Worm (Caenorhabditis elegans) whole organism, L1 larva: ENCODE results near the gene R10E4.1.

Experiments
- C04F5.9 ChIP-seq: sonication (generic microtip); optimal IDR thresholded peaks from 2 replicates; lab custom pipeline; 2016; ENCODE audit warnings: missing genetic modification characterization, missing compliant biosample characterization
- F16B12.6 ChIP-seq: fragments of 150-350 bp; optimal IDR thresholded peaks from 2 replicates; lab custom pipeline; 2014; ENCODE audit warnings: missing biosample characterization, missing genetic modification characterization
- Y116A8C.19 ChIP-seq: sonication (generic microtip); optimal IDR thresholded peaks from 2 replicates; lab custom pipeline; 2016; ENCODE audit warnings: missing compliant biosample characterization, missing genetic modification characterization, borderline replicate concordance
- aha-1 ChIP-seq: fragments of 150-350 bp; optimal IDR thresholded peaks from 2 replicates; lab custom pipeline; 2014; ENCODE audit warnings: missing biosample characterization, missing genetic modification characterization
- alr-1 ChIP-seq: fragments of 200-800 bp; sonication (Bioruptor generic); optimal IDR thresholded peaks from 2 replicates; lab custom pipeline; 2018; ENCODE audit warnings: borderline replicate concordance, mild to moderate bottlenecking, missing genetic modification characterization, missing compliant biosample characterization
- aly-2 ChIP-seq: fragments of 150-350 bp; optimal IDR thresholded peaks from 2 replicates; lab custom pipeline; 2014; ENCODE audit warnings: missing biosample characterization, missing genetic modification characterization
- blmp-1 ChIP-seq: fragments of 150-350 bp; optimal IDR thresholded peaks from 2 replicates; lab custom pipeline; 2014; ENCODE audit warnings: missing biosample characterization, missing genetic modification characterization
- ceh-63 ChIP-seq: fragments of 200-800 bp; sonication (Bioruptor generic); optimal IDR thresholded peaks from 2 replicates; lab custom pipeline; 2018; ENCODE audit warnings: mild to moderate bottlenecking, missing genetic modification characterization, missing compliant biosample characterization
- ceh-82 ChIP-seq, 3 experiments: fragments of 150-350 bp in 1 of 3; sonication (generic microtip) in 2 of 3; optimal IDR thresholded peaks; 2 replicates each; lab custom pipeline; 2014 to 2017; ENCODE audit warnings: missing biosample characterization in 3 of 3, missing genetic modification characterization in 3 of 3
- ceh-88 ChIP-seq: fragments of 200-800 bp; sonication (Bioruptor generic); IDR thresholded peaks from 2 replicates; pipeline ENCODE4 v1.3.6; 2022; ENCODE audit warnings: missing genetic modification characterization, missing compliant biosample characterization
- egl-13 ChIP-seq: sonication (generic microtip); optimal IDR thresholded peaks from 2 replicates; lab custom pipeline; 2016; ENCODE audit warnings: missing genotype, missing genetic modification reagents, missing genetic modification characterization, missing compliant biosample characterization
- elt-2 ChIP-seq: sonication (generic microtip); optimal IDR thresholded peaks from 2 replicates; lab custom pipeline; 2016; ENCODE audit warnings: missing genetic modification characterization, mild to moderate bottlenecking, inconsistent platforms, missing compliant biosample characterization, missing genetic modification reagents
- ets-5 ChIP-seq: fragments of 200-800 bp; sonication (Bioruptor generic); IDR thresholded peaks from 2 replicates; pipeline ENCODE4 v1.3.6; 2022; ENCODE audit warnings: missing genetic modification characterization, missing compliant biosample characterization
- fkh-10 ChIP-seq: sonication (generic microtip); optimal IDR thresholded peaks from 2 replicates; lab custom pipeline; 2017; ENCODE audit warnings: missing biosample characterization, missing genetic modification reagents, missing genetic modification characterization
- fkh-4 ChIP-seq: sonication (generic microtip); optimal IDR thresholded peaks from 2 replicates; lab custom pipeline; 2016; ENCODE audit warnings: missing compliant biosample characterization, missing genetic modification characterization, borderline replicate concordance
- fkh-8 ChIP-seq: sonication (generic microtip); optimal IDR thresholded peaks from 2 replicates; lab custom pipeline; 2016; ENCODE audit warnings: mild to moderate bottlenecking, missing genetic modification characterization, missing compliant biosample characterization
- fos-1 ChIP-seq: fragments of 150-350 bp; optimal IDR thresholded peaks from 2 replicates; lab custom pipeline; 2014; ENCODE audit warnings: missing biosample characterization, missing genetic modification characterization
- hlh-4 ChIP-seq: sonication (generic microtip); optimal IDR thresholded peaks from 2 replicates; lab custom pipeline; 2016; ENCODE audit warnings: mild to moderate bottlenecking, missing genetic modification characterization, missing compliant biosample characterization
- hpl-2 ChIP-seq: fragments of 150-350 bp; optimal IDR thresholded peaks from 2 replicates; lab custom pipeline; 2014; ENCODE audit warnings: missing biosample characterization, missing genetic modification reagents, missing genetic modification characterization
- jun-1 ChIP-seq: fragments of 150-350 bp; optimal IDR thresholded peaks from 2 replicates; lab custom pipeline; 2014; ENCODE audit warnings: missing biosample characterization, missing genetic modification reagents, missing genetic modification characterization
- lin-13 ChIP-seq: fragments of 150-350 bp; optimal IDR thresholded peaks from 2 replicates; lab custom pipeline; 2014; ENCODE audit warnings: missing biosample characterization, missing genetic modification reagents, missing genetic modification characterization
- lin-39 ChIP-seq: fragments of 150-350 bp; optimal IDR thresholded peaks from 2 replicates; lab custom pipeline; 2014; ENCODE audit warnings: missing biosample characterization, missing genetic modification reagents, missing genetic modification characterization
- lsy-2 ChIP-seq, 2 experiments: fragments of 150-350 bp; optimal IDR thresholded peaks; 2 replicates each; lab custom pipeline; 2014; ENCODE audit warnings: missing biosample characterization in 2 of 2, missing genetic modification characterization in 2 of 2
- mab-9 ChIP-seq: fragments of 200-800 bp; sonication (Bioruptor generic); IDR thresholded peaks from 2 replicates; pipeline ENCODE4 v1.3.6; 2022; ENCODE audit warnings: missing genetic modification reagents, missing genetic modification characterization, missing compliant biosample characterization
- mep-1 ChIP-seq: fragments of 150-350 bp; optimal IDR thresholded peaks from 2 replicates; lab custom pipeline; 2014; ENCODE audit warnings: missing biosample characterization, missing genetic modification characterization
- nhr-11 ChIP-seq: fragments of 150-350 bp; optimal IDR thresholded peaks from 2 replicates; lab custom pipeline; 2014; ENCODE audit warnings: missing biosample characterization, missing genetic modification characterization
- nhr-19 ChIP-seq: fragments of 200-800 bp; sonication (Bioruptor generic); conservative IDR thresholded peaks from 2 replicates; pipeline ENCODE4 v1.3.6; 2022; ENCODE audit warnings: missing genetic modification characterization, missing compliant biosample characterization
- nhr-20 ChIP-seq: sonication (generic microtip); optimal IDR thresholded peaks from 2 replicates; lab custom pipeline; 2016; ENCODE audit warnings: mild to moderate bottlenecking, missing genetic modification characterization, missing compliant biosample characterization
- nhr-28 ChIP-seq: fragments of 150-350 bp; optimal IDR thresholded peaks from 2 replicates; lab custom pipeline; 2014; ENCODE audit warnings: missing biosample characterization, missing genetic modification characterization
- nhr-47 ChIP-seq: sonication (generic microtip); optimal IDR thresholded peaks from 2 replicates; lab custom pipeline; 2016; ENCODE audit warnings: mild to moderate bottlenecking, missing genetic modification characterization, moderate library complexity, missing compliant biosample characterization
- nhr-71 ChIP-seq: sonication (generic microtip); optimal IDR thresholded peaks from 2 replicates; lab custom pipeline; 2016; ENCODE audit warnings: mild to moderate bottlenecking, missing genetic modification characterization, moderate library complexity, missing compliant biosample characterization
- nhr-84 ChIP-seq: sonication (generic microtip); optimal IDR thresholded peaks from 2 replicates; lab custom pipeline; 2017; ENCODE audit warnings: missing biosample characterization, missing genetic modification characterization
- nhr-85 ChIP-seq: sonication (generic microtip); peaks from one replicate; lab custom pipeline; 2016; ENCODE audit warnings: missing genetic modification characterization, inconsistent platforms, missing compliant biosample characterization
- nhr-90 ChIP-seq: sonication (generic microtip); optimal IDR thresholded peaks from 2 replicates; lab custom pipeline; 2016; ENCODE audit warnings: mild to moderate bottlenecking, missing genetic modification characterization, missing compliant biosample characterization; ENCODE audit not compliant: poor library complexity
- pag-3 ChIP-seq: sonication (generic microtip); optimal IDR thresholded peaks from 2 replicates; lab custom pipeline; 2017; ENCODE audit warnings: missing genetic modification characterization, mild to moderate bottlenecking, missing compliant biosample characterization, antibody characterized with exemption, borderline replicate concordance; ENCODE audit not compliant: insufficient read depth
- rnt-1 ChIP-seq: sonication (generic microtip); optimal IDR thresholded peaks from 2 replicates; lab custom pipeline; 2016; ENCODE audit warnings: mild to moderate bottlenecking, missing genetic modification characterization, moderate library complexity, missing compliant biosample characterization
- skn-1 ChIP-seq: fragments of 150-350 bp; optimal IDR thresholded peaks from 2 replicates; lab custom pipeline; 2014; ENCODE audit warnings: missing biosample characterization, missing genetic modification characterization
- snpc-4 ChIP-seq: fragments of 150-350 bp; optimal IDR thresholded peaks from 2 replicates; lab custom pipeline; 2014; ENCODE audit warnings: missing biosample characterization, missing genetic modification characterization
- snu-23 ChIP-seq: sonication (generic microtip); optimal IDR thresholded peaks from 2 replicates; lab custom pipeline; 2016; ENCODE audit warnings: missing genetic modification characterization, missing compliant biosample characterization
- sox-4 ChIP-seq: sonication (generic microtip); optimal IDR thresholded peaks from 2 replicates; lab custom pipeline; 2016; ENCODE audit warnings: missing genetic modification characterization, missing compliant biosample characterization
- sptf-1 ChIP-seq: fragments of 150-350 bp; optimal IDR thresholded peaks from 2 replicates; lab custom pipeline; 2014; ENCODE audit warnings: missing biosample characterization, missing genetic modification characterization
- swsn-7 ChIP-seq: sonication (generic microtip); optimal IDR thresholded peaks from 2 replicates; lab custom pipeline; 2016; ENCODE audit warnings: missing genetic modification characterization, missing compliant biosample characterization
- tbx-2 ChIP-seq: sonication (generic microtip); optimal IDR thresholded peaks from 2 replicates; lab custom pipeline; 2016; ENCODE audit warnings: missing genetic modification characterization, missing compliant biosample characterization
- unc-30 ChIP-seq: sonication (generic microtip); optimal IDR thresholded peaks from 2 replicates; lab custom pipeline; 2017; ENCODE audit warnings: missing biosample characterization, missing genetic modification characterization
- unc-86 ChIP-seq: sonication (generic microtip); optimal IDR thresholded peaks from 2 replicates; lab custom pipeline; 2016; ENCODE audit warnings: missing genetic modification characterization, missing compliant biosample characterization
- unc-98 ChIP-seq: fragments of 200-800 bp; sonication (Bioruptor generic); IDR thresholded peaks from 2 replicates; pipeline ENCODE4 v1.3.6; 2022; ENCODE audit warnings: missing genetic modification characterization, missing compliant biosample characterization
- vab-15 ChIP-seq: sonication (generic microtip); optimal IDR thresholded peaks from 2 replicates; lab custom pipeline; 2017; ENCODE audit warnings: missing genotype, mild to moderate bottlenecking, missing genetic modification characterization, missing compliant biosample characterization
- xbp-1 ChIP-seq: sonication (generic microtip); optimal IDR thresholded peaks from 2 replicates; lab custom pipeline; 2016; ENCODE audit warnings: missing genetic modification characterization, missing compliant biosample characterization
- zag-1 ChIP-seq: fragments of 150-350 bp; optimal IDR thresholded peaks from 2 replicates; lab custom pipeline; 2014; ENCODE audit warnings: missing biosample characterization, missing genetic modification characterization
- ztf-11 ChIP-seq, 2 experiments: sonication (generic microtip); optimal IDR thresholded peaks; 2 replicates each; lab custom pipeline; 2016 to 2017; ENCODE audit warnings: missing genetic modification characterization in 2 of 2, missing biosample characterization in 1 of 2, missing compliant biosample characterization in 1 of 2
- ztf-4 ChIP-seq: fragments of 150-350 bp; optimal IDR thresholded peaks from 2 replicates; lab custom pipeline; 2014; ENCODE audit warnings: missing biosample characterization, missing genetic modification characterization

Gene R10E4.1

ce11 chrIII:4280215-4281173, 11.0 kb downstream of the R10E4.1 start, which contains the start of gene sup-26:
TSS of gene sup-26 (minus strand) at chrIII:4280224.
- TF ChIP-seq nhr-71, result peak; percentile 68
- TF ChIP-seq nhr-85 (tag; lab: Kevin White, UChicago), result peak; percentile 90
- TF ChIP-seq lin-39 (tag; lab: Kevin White, UChicago), result no peak
- TF ChIP-seq F16B12.6, result no peak
- TF ChIP-seq blmp-1 (tag; lab: Kevin White, UChicago), result peak; percentile 87
- peak; percentile 9 for TF ChIP-seq unc-86 (tag; lab: Kevin White, UChicago)
- TF ChIP-seq skn-1, result no peak
- TF ChIP-seq elt-2 (tag; lab: Kevin White, UChicago), result no peak
- TF ChIP-seq zag-1 (tag; lab: Kevin White, UChicago), result no peak
- TF ChIP-seq ets-5 (GFP tag; lab: Robert Waterston, UW), result no peak
- peak in 1 of 3 experiments; percentile 3 for TF ChIP-seq ceh-82 (tag; optimal IDR thresholded peaks at IDR 0.05; lab: Kevin White, UChicago)
- peak in 1 of 2 experiments; percentile 36 for TF ChIP-seq lsy-2 (tag; optimal IDR thresholded peaks at IDR 0.05; lab: Kevin White, UChicago)
- TF ChIP-seq aha-1, result no peak
- TF ChIP-seq xbp-1 (tag; lab: Kevin White, UChicago), result peak; percentile 17
- peak; percentile 43 for TF ChIP-seq snu-23
- TF ChIP-seq nhr-11 (tag; lab: Kevin White, UChicago), result no peak
- no peak for TF ChIP-seq mab-9 (GFP tag; lab: Robert Waterston, UW)
- no peak for TF ChIP-seq hlh-4
- no peak for TF ChIP-seq sptf-1 (tag; lab: Kevin White, UChicago)
- no peak for TF ChIP-seq unc-98 (GFP tag; lab: Robert Waterston, UW)
- TF ChIP-seq ztf-4 (tag; lab: Kevin White, UChicago), result no peak
- TF ChIP-seq nhr-84 (tag; lab: Kevin White, UChicago), result no peak
- TF ChIP-seq ztf-11 (tag; optimal IDR thresholded peaks at IDR 0.05; lab: Kevin White, UChicago), result peak in 1 of 2 experiments; percentile 62
- no peak for TF ChIP-seq Y116A8C.19
- TF ChIP-seq snpc-4 (tag; lab: Kevin White, UChicago), result no peak
- TF ChIP-seq unc-30 (tag; lab: Kevin White, UChicago), result no peak
- TF ChIP-seq nhr-19, result 0 out of 2 replicates have a peak, but pooled peaks have one; percentile 4
- TF ChIP-seq tbx-2, result peak; percentile 40
- TF ChIP-seq nhr-47, result peak; percentile 32
- no peak for TF ChIP-seq ceh-63 (GFP tag; lab: Kevin White, UChicago)
- TF ChIP-seq fkh-4, result no peak
- no peak for TF ChIP-seq pag-3 (tag; lab: Kevin White, UChicago)
- peak; percentile 30 for TF ChIP-seq mep-1 (tag; lab: Kevin White, UChicago)
- TF ChIP-seq lin-13 (GFP tag; lab: Kevin White, UChicago), result peak; percentile 23
- peak; percentile 49 for TF ChIP-seq swsn-7 (tag; lab: Kevin White, UChicago)
- TF ChIP-seq C04F5.9 (tag; lab: Kevin White, UChicago), result no peak
- no peak for TF ChIP-seq vab-15
- no peak for TF ChIP-seq fkh-8
- TF ChIP-seq nhr-28 (tag; lab: Kevin White, UChicago), result no peak
- TF ChIP-seq hpl-2 (GFP tag; lab: Kevin White, UChicago), result no peak
- peak; percentile 24 for TF ChIP-seq nhr-20
- no peak for TF ChIP-seq aly-2 (tag; lab: Kevin White, UChicago)
- no peak for TF ChIP-seq nhr-90 (tag; lab: Kevin White, UChicago)
- no peak for TF ChIP-seq egl-13 (tag; lab: Kevin White, UChicago)
- TF ChIP-seq ceh-88 (GFP tag; lab: Robert Waterston, UW), result no peak; the same call in 1 of the 2 replicates
- no peak for TF ChIP-seq fkh-10 (GFP tag; lab: Kevin White, UChicago)
- peak; percentile 0 for TF ChIP-seq sox-4 (tag; lab: Kevin White, UChicago)
- TF ChIP-seq fos-1 (tag; lab: Kevin White, UChicago), result no peak
- TF ChIP-seq jun-1 (tag; lab: Kevin White, UChicago), result no peak
- TF ChIP-seq rnt-1, result peak; percentile 41
- no peak for TF ChIP-seq alr-1 (tag; lab: Kevin White, UChicago)
